Fruit fly (Drosophila melanogaster): ENCODE results near the gene Oatp30B.
A peak's percentile ranks its signal among the peaks of the same experiment; 100 is the strongest.

Oatp30B gene

dm6 chr2L:9566656-9567055 lies 45.6 kb downstream of the Oatp30B start, which contains the start of gene jp:
jp (minus strand) TSS chr2L:9566750.
- TF ChIP-seq CG1620 (GFP tag; optimal IDR thresholded peaks at IDR 0.05), result no peak
- TF ChIP-seq CG12768 (GFP tag; optimal IDR thresholded peaks at IDR 0.05), result no peak
- no peak for TF ChIP-seq Mnt (GFP tag; optimal IDR thresholded peaks at IDR 0.05)
- TF ChIP-seq CG7045 (GFP tag; optimal IDR thresholded peaks at IDR 0.05), result no peak
- TF ChIP-seq toe (GFP tag; optimal IDR thresholded peaks at IDR 0.05), result no peak
- TF ChIP-seq Clk (GFP tag; optimal IDR thresholded peaks at IDR 0.05), result no peak
- no peak for TF ChIP-seq Crg-1 (GFP tag; optimal IDR thresholded peaks at IDR 0.05)
- no peak for TF ChIP-seq CG14711 (tag; optimal IDR thresholded peaks at IDR 0.05)
- TF ChIP-seq bab1 (GFP tag; optimal IDR thresholded peaks at IDR 0.05), result no peak
- TF ChIP-seq cic (GFP tag; optimal IDR thresholded peaks at IDR 0.05), result no peak
- TF ChIP-seq CG33017 (tag; optimal IDR thresholded peaks at IDR 0.05), result no peak
- no peak for TF ChIP-seq pad (GFP tag; optimal IDR thresholded peaks at IDR 0.05)
- TF ChIP-seq cnc (optimal IDR thresholded peaks at IDR 0.05), result no peak
- TF ChIP-seq ovo (GFP tag; optimal IDR thresholded peaks at IDR 0.05), result no peak
- TF ChIP-seq tj (GFP tag; optimal IDR thresholded peaks at IDR 0.05), result no peak

- peak; percentile 92 for TF ChIP-seq toe (GFP tag; optimal IDR thresholded peaks at IDR 0.05)
- peak; percentile 98 for TF ChIP-seq CG7101 (tag; optimal IDR thresholded peaks at IDR 0.05)
- peak; percentile 97 for TF ChIP-seq CG12768 (GFP tag; optimal IDR thresholded peaks at IDR 0.05)
- peak; percentile 92 for TF ChIP-seq CG1620 (GFP tag; optimal IDR thresholded peaks at IDR 0.05)
- peak; percentile 75 for TF ChIP-seq Clk (GFP tag; optimal IDR thresholded peaks at IDR 0.05)
- peak; percentile 88 for TF ChIP-seq pad (GFP tag; optimal IDR thresholded peaks at IDR 0.05)
- TF ChIP-seq Hr96 (GFP tag; optimal IDR thresholded peaks at IDR 0.05), result peak; percentile 92
- peak; percentile 94 for TF ChIP-seq ovo (GFP tag; optimal IDR thresholded peaks at IDR 0.05)
- peak; percentile 98 for TF ChIP-seq Crg-1 (GFP tag; optimal IDR thresholded peaks at IDR 0.05)
- peak; percentile 97 for TF ChIP-seq CG11617 (GFP tag; optimal IDR thresholded peaks at IDR 0.05)
- TF ChIP-seq kay (GFP tag; ENCODE audit: borderline replicate concordance), result peak; percentile 97
- TF ChIP-seq CG14711 (tag; optimal IDR thresholded peaks at IDR 0.05), result peak; percentile 87
- TF ChIP-seq Mnt (GFP tag; optimal IDR thresholded peaks at IDR 0.05), result peak; percentile 96
- peak; percentile 98 for TF ChIP-seq CG7045 (GFP tag; optimal IDR thresholded peaks at IDR 0.05)
- TF ChIP-seq bab1 (GFP tag; optimal IDR thresholded peaks at IDR 0.05), result peak; percentile 96
- peak; percentile 89 for TF ChIP-seq cic (GFP tag; optimal IDR thresholded peaks at IDR 0.05)
- TF ChIP-seq CG33017 (tag; optimal IDR thresholded peaks at IDR 0.05), result peak; percentile 96
- TF ChIP-seq CG5204 (GFP tag; optimal IDR thresholded peaks at IDR 0.05), result peak; percentile 94
- no peak for TF ChIP-seq cnc (optimal IDR thresholded peaks at IDR 0.05)
- TF ChIP-seq tj (GFP tag; optimal IDR thresholded peaks at IDR 0.05), result peak; percentile 79
Measured at dm6 chr2L:9567398-9567856, 46.4 kb downstream of the Oatp30B start.

- TF ChIP-seq CG33017 (tag; optimal IDR thresholded peaks at IDR 0.05) (peak; percentile 95), Clk (GFP tag; optimal IDR thresholded peaks at IDR 0.05) (peak; percentile 93), CG12768 (GFP tag; optimal IDR thresholded peaks at IDR 0.05) (peak; percentile 97), pad (GFP tag; optimal IDR thresholded peaks at IDR 0.05) (peak; percentile 84), CG14711 (tag; optimal IDR thresholded peaks at IDR 0.05) (peak; percentile 91), Mnt (GFP tag; optimal IDR thresholded peaks at IDR 0.05) (peak; percentile 86), toe (GFP tag; optimal IDR thresholded peaks at IDR 0.05) (peak; percentile 97), kay (GFP tag; ENCODE audit: borderline replicate concordance) (peak; percentile 76), ovo (GFP tag; optimal IDR thresholded peaks at IDR 0.05) (peak; percentile 86), CG1620 (GFP tag; optimal IDR thresholded peaks at IDR 0.05) (peak; percentile 87), bab1 (GFP tag; optimal IDR thresholded peaks at IDR 0.05) (peak; percentile 94), CG7101 (tag; optimal IDR thresholded peaks at IDR 0.05) (peak; percentile 96), tj (GFP tag; optimal IDR thresholded peaks at IDR 0.05) (peak; percentile 85), CG5204 (GFP tag; optimal IDR thresholded peaks at IDR 0.05) (peak; percentile 97), cnc (optimal IDR thresholded peaks at IDR 0.05) (no peak), cic (GFP tag; optimal IDR thresholded peaks at IDR 0.05) (peak; percentile 74), Hr96 (GFP tag; optimal IDR thresholded peaks at IDR 0.05) (peak; percentile 96), CG11617 (GFP tag; optimal IDR thresholded peaks at IDR 0.05) (peak; percentile 96), Crg-1 (GFP tag; optimal IDR thresholded peaks at IDR 0.05) (peak; percentile 88), CG7045 (GFP tag; optimal IDR thresholded peaks at IDR 0.05) (peak; percentile 96)
Measured at dm6 chr2L:9568360-9569088, 47.5 kb downstream of the Oatp30B start, which contains the start of gene brwl. brwl (plus strand) TSS chr2L:9568890.

- TF ChIP-seq kay (GFP tag; ENCODE audit: borderline replicate concordance) (peak; percentile 80), ovo (GFP tag; optimal IDR thresholded peaks at IDR 0.05) (no peak), CG14711 (tag; optimal IDR thresholded peaks at IDR 0.05) (no peak), CG5204 (GFP tag; optimal IDR thresholded peaks at IDR 0.05) (no peak), Crg-1 (GFP tag; optimal IDR thresholded peaks at IDR 0.05) (no peak)
Measured at dm6 chr2L:9569131-9569530, 48.1 kb downstream of the Oatp30B start.

- TF ChIP-seq toe (GFP tag; optimal IDR thresholded peaks at IDR 0.05), result peak; percentile 65
- peak; percentile 91 for TF ChIP-seq CG7101 (tag; optimal IDR thresholded peaks at IDR 0.05)
- TF ChIP-seq tj (GFP tag; optimal IDR thresholded peaks at IDR 0.05), result peak; percentile 91
- peak; percentile 89 for TF ChIP-seq kay (GFP tag; ENCODE audit: borderline replicate concordance)
- TF ChIP-seq Hr96 (GFP tag; optimal IDR thresholded peaks at IDR 0.05), result peak; percentile 78
- peak; percentile 88 for TF ChIP-seq pad (GFP tag; optimal IDR thresholded peaks at IDR 0.05)
- peak; percentile 93 for TF ChIP-seq CG7045 (GFP tag; optimal IDR thresholded peaks at IDR 0.05)
- peak; percentile 81 for TF ChIP-seq Clk (GFP tag; optimal IDR thresholded peaks at IDR 0.05)
- TF ChIP-seq bab1 (GFP tag; optimal IDR thresholded peaks at IDR 0.05), result peak; percentile 97
- peak; percentile 73 for TF ChIP-seq CG1620 (GFP tag; optimal IDR thresholded peaks at IDR 0.05)
- no peak for TF ChIP-seq cnc (optimal IDR thresholded peaks at IDR 0.05)
- peak; percentile 92 for TF ChIP-seq CG12768 (GFP tag; optimal IDR thresholded peaks at IDR 0.05)
- TF ChIP-seq CG11617 (GFP tag; optimal IDR thresholded peaks at IDR 0.05), result peak; percentile 97
- peak; percentile 98 for TF ChIP-seq Mnt (GFP tag; optimal IDR thresholded peaks at IDR 0.05)
- TF ChIP-seq CG5204 (GFP tag; optimal IDR thresholded peaks at IDR 0.05), result peak; percentile 86
- TF ChIP-seq ovo (GFP tag; optimal IDR thresholded peaks at IDR 0.05), result peak; percentile 84
- peak; percentile 87 for TF ChIP-seq CG14711 (tag; optimal IDR thresholded peaks at IDR 0.05)
- peak; percentile 93 for TF ChIP-seq CG33017 (tag; optimal IDR thresholded peaks at IDR 0.05)
- TF ChIP-seq cic (GFP tag; optimal IDR thresholded peaks at IDR 0.05), result peak; percentile 96
- peak; percentile 87 for TF ChIP-seq Crg-1 (GFP tag; optimal IDR thresholded peaks at IDR 0.05)
Measured at dm6 chr2L:9569588-9570434, 48.8 kb downstream of the Oatp30B start.
